Fruit fly (Drosophila melanogaster): Measurements from ENCODE around the gene tna.

Gene tna

dm6 chr3L:10835228-10835627 lies at the start of gene tna:
Gene tna (plus strand): TSS chr3L:10835528.
- TF ChIP-seq Jra (GFP tag; optimal IDR thresholded peaks at IDR 0.05) (no peak), woc (GFP tag; optimal IDR thresholded peaks at IDR 0.05) (no peak), CrebA (GFP tag; optimal IDR thresholded peaks at IDR 0.05; ENCODE audit: borderline replicate concordance) (no peak), Hnf4 (GFP tag; optimal IDR thresholded peaks at IDR 0.05) (no peak), Dif (GFP tag; optimal IDR thresholded peaks at IDR 0.05; ENCODE audit: partially characterized antibody) (no peak), Myc (optimal IDR thresholded peaks at IDR 0.05) (no peak), dl (GFP tag; optimal IDR thresholded peaks at IDR 0.05; ENCODE audit: insufficient read depth in 1 of 2, partially characterized antibody in 2 of 2) (no peak), GATAd (GFP tag; optimal IDR thresholded peaks at IDR 0.05) (no peak), Abd-B (GFP tag; optimal IDR thresholded peaks at IDR 0.05) (no peak), CG32264 (GFP tag; optimal IDR thresholded peaks at IDR 0.05) (no peak), HLH106 (tag; optimal IDR thresholded peaks at IDR 0.05) (no peak), rgr (GFP tag; optimal IDR thresholded peaks at IDR 0.05) (no peak), CG9705 (GFP tag; optimal IDR thresholded peaks at IDR 0.05) (no peak), Sp1 (GFP tag; optimal IDR thresholded peaks at IDR 0.05) (no peak), N (GFP tag; optimal IDR thresholded peaks at IDR 0.05) (no peak), brk (GFP tag; optimal IDR thresholded peaks at IDR 0.05) (no peak), dmrt93B (GFP tag; optimal IDR thresholded peaks at IDR 0.05) (no peak), Hr83 (GFP tag; optimal IDR thresholded peaks at IDR 0.05; ENCODE audit: poor library complexity, severe bottlenecking) (no peak), jim (GFP tag; optimal IDR thresholded peaks at IDR 0.05) (no peak)

dm6 chr3L:10785988-10786706 lies 49.2 kb upstream of the tna start:
- peak; percentile 62 for TF ChIP-seq psq (GFP tag; optimal IDR thresholded peaks at IDR 0.05)
- TF ChIP-seq foxo (GFP tag; optimal IDR thresholded peaks at IDR 0.05): peak in 1 of 2 experiments; percentile 31
- peak; percentile 9 for TF ChIP-seq dmrt93B (GFP tag; optimal IDR thresholded peaks at IDR 0.05)
- TF ChIP-seq OdsH (GFP tag; optimal IDR thresholded peaks at IDR 0.05): peak; percentile 57
- TF ChIP-seq jim (GFP tag; optimal IDR thresholded peaks at IDR 0.05): no peak
- TF ChIP-seq N (GFP tag; optimal IDR thresholded peaks at IDR 0.05): no peak
- TF ChIP-seq usp (GFP tag; optimal IDR thresholded peaks at IDR 0.05): no peak
- TF ChIP-seq rgr (GFP tag; optimal IDR thresholded peaks at IDR 0.05): peak; percentile 25
- TF ChIP-seq woc (GFP tag; optimal IDR thresholded peaks at IDR 0.05): peak; percentile 53
- peak; percentile 44 for TF ChIP-seq fru (GFP tag; optimal IDR thresholded peaks at IDR 0.05)
- TF ChIP-seq Jra (GFP tag; optimal IDR thresholded peaks at IDR 0.05): no peak
- peak; percentile 55 for TF ChIP-seq Sp1 (GFP tag; optimal IDR thresholded peaks at IDR 0.05)
- TF ChIP-seq h (GFP tag; optimal IDR thresholded peaks at IDR 0.05): peak; percentile 17
- TF ChIP-seq HLH106 (tag; optimal IDR thresholded peaks at IDR 0.05): peak; percentile 46
- no peak for TF ChIP-seq Hr83 (GFP tag; optimal IDR thresholded peaks at IDR 0.05; ENCODE audit: poor library complexity, severe bottlenecking)

- TF ChIP-seq Myc (optimal IDR thresholded peaks at IDR 0.05): no peak
- peak; percentile 23 for TF ChIP-seq Sp1 (GFP tag; optimal IDR thresholded peaks at IDR 0.05)
- TF ChIP-seq GATAd (GFP tag; optimal IDR thresholded peaks at IDR 0.05): no peak
- no peak for TF ChIP-seq Mio (GFP tag; optimal IDR thresholded peaks at IDR 0.05)
- TF ChIP-seq N (GFP tag; optimal IDR thresholded peaks at IDR 0.05): no peak
- no peak for TF ChIP-seq foxo (GFP tag; optimal IDR thresholded peaks at IDR 0.05)
- no peak for TF ChIP-seq Jra (GFP tag; optimal IDR thresholded peaks at IDR 0.05)
- peak; percentile 8 for TF ChIP-seq jim (GFP tag; optimal IDR thresholded peaks at IDR 0.05)
These were observed 47.5 kb upstream of the tna start for dm6 chr3L:10787652-10788330.

DNA sequence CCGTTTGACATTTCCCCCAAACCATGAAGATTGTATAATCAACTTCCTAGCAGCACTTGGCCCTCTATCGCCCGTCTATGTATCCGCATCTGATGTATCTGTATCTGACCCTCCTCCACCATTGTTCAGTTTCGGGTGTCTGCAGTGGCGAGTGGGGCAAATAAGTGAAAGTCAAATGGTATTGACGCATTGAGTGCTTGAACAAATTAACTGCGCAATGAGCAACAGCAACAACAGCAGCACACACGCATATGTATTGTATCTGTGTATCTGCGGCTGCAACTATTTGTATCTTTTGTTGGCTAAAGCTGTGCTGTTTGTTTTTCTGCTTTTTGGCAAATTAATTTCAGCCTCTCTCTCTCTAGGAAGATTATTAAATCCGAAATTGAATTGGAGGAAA lies 46.7 kb upstream of the tna start:
- TF ChIP-seq Hnf4 (GFP tag; optimal IDR thresholded peaks at IDR 0.05) (no peak), dmrt93B (GFP tag; optimal IDR thresholded peaks at IDR 0.05) (no peak), dsf (GFP tag; optimal IDR thresholded peaks at IDR 0.05; ENCODE audit: borderline replicate concordance) (no peak), Mio (GFP tag; optimal IDR thresholded peaks at IDR 0.05) (no peak), CG9705 (GFP tag; optimal IDR thresholded peaks at IDR 0.05) (no peak), lola (GFP tag; optimal IDR thresholded peaks at IDR 0.05) (no peak), Dfd (GFP tag; optimal IDR thresholded peaks at IDR 0.05) (no peak), Hr83 (GFP tag; optimal IDR thresholded peaks at IDR 0.05; ENCODE audit: poor library complexity, severe bottlenecking) (no peak), Jra (GFP tag; optimal IDR thresholded peaks at IDR 0.05) (no peak), woc (GFP tag; optimal IDR thresholded peaks at IDR 0.05) (no peak), foxo (GFP tag; optimal IDR thresholded peaks at IDR 0.05) (no peak), brk (GFP tag; optimal IDR thresholded peaks at IDR 0.05) (no peak), sage (GFP tag; optimal IDR thresholded peaks at IDR 0.05) (no peak), jim (GFP tag; optimal IDR thresholded peaks at IDR 0.05) (no peak), HLH106 (tag; optimal IDR thresholded peaks at IDR 0.05) (no peak), fru (GFP tag; optimal IDR thresholded peaks at IDR 0.05) (no peak)
